Worm (Caenorhabditis elegans): ENCODE data around the gene C06A12.8.

DNA sequence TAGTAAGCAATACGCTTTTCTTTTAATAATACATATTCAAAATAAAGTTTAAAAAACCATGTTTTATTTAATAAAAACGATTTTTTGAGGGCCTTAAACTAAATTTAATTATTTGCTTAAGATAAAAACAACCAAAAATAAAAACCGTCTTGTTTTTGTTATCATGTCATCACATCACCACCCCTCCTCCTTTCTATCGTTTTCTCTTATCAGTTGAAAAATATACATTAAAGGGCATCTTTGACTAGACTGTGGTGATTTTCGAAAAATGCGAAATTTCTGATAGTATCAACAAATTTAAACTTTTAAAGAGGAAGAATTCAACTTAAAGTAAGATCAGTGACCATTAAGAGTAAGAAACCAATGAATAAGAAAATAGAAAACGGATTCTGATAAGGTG lies 31.0 kb upstream of the C06A12.8 start:
- no peak for TF ChIP-seq nhr-28 (tag; optimal IDR thresholded peaks at IDR 0.05)
- TF ChIP-seq unc-62 (GFP tag; optimal IDR thresholded peaks at IDR 0.05), result no peak

Data from whole organism, L3 larva.